Fruit fly (Drosophila melanogaster): ENCODE results near the gene Mnr.

The Mnr gene

dm6 chrX:21281039-21281911 lies at the start of gene Mnr (continued):
- peak in 1 of 2 experiments; percentile 32 for TF ChIP-seq Trl (optimal IDR thresholded peaks at IDR 0.05)
- TF ChIP-seq Trl (GFP tag; optimal IDR thresholded peaks at IDR 0.05): no peak
- TF ChIP-seq Eip74EF (GFP tag; optimal IDR thresholded peaks at IDR 0.05): no peak
- no peak for TF ChIP-seq Atf-2 (GFP tag; optimal IDR thresholded peaks at IDR 0.05)
- 0 out of 2 replicates have a peak, but pooled peaks have one; percentile 7 for TF ChIP-seq Ptx1 (GFP tag; IDR thresholded peaks at IDR 0.05)
- peak; percentile 99 for TF ChIP-seq ftz-f1 (GFP tag; optimal IDR thresholded peaks at IDR 0.05)
- no peak for TF ChIP-seq CG13775 (GFP tag; optimal IDR thresholded peaks at IDR 0.05)
- TF ChIP-seq Dip2 (GFP tag; IDR thresholded peaks at IDR 0.05): no peak
- TF ChIP-seq CG34376 (GFP tag; optimal IDR thresholded peaks at IDR 0.05): peak; percentile 61
- TF ChIP-seq gce (GFP tag; IDR thresholded peaks at IDR 0.05): no peak
- no peak for TF ChIP-seq CG2129 (GFP tag; IDR thresholded peaks at IDR 0.05; ENCODE audit: partially characterized antibody)
- peak; percentile 22 for TF ChIP-seq CG9437 (GFP tag; optimal IDR thresholded peaks at IDR 0.05)
- TF ChIP-seq stwl (tag; optimal IDR thresholded peaks at IDR 0.05): peak; percentile 9
- TF ChIP-seq crol (GFP tag; IDR thresholded peaks at IDR 0.05): peak; percentile 98
- no peak for TF ChIP-seq Antp (GFP tag; optimal IDR thresholded peaks at IDR 0.05)
- no peak for TF ChIP-seq CG5953 (GFP tag; IDR thresholded peaks at IDR 0.05)
- TF ChIP-seq ranshi (GFP tag; IDR thresholded peaks at IDR 0.05): 0 out of 2 replicates have a peak, but pooled peaks have one; percentile 5
- TF ChIP-seq jumu (GFP tag; optimal IDR thresholded peaks at IDR 0.05): peak; percentile 5
- TF ChIP-seq CG18262 (tag; optimal IDR thresholded peaks at IDR 0.05): peak; percentile 14

- TF ChIP-seq Elba2 (GFP tag; optimal IDR thresholded peaks at IDR 0.05) (peak; percentile 21), chn (GFP tag; optimal IDR thresholded peaks at IDR 0.05) (peak; percentile 37), en (GFP tag; optimal IDR thresholded peaks at IDR 0.05) (no peak), shn (GFP tag; optimal IDR thresholded peaks at IDR 0.05) (no peak), eyg (GFP tag; optimal IDR thresholded peaks at IDR 0.05) (no peak), amos (GFP tag; IDR thresholded peaks at IDR 0.05; ENCODE audit: partially characterized antibody) (peak; percentile 93), CG14441 (GFP tag; IDR thresholded peaks at IDR 0.05) (no peak), CG7987 (GFP tag; optimal IDR thresholded peaks at IDR 0.05) (no peak), nerfin-1 (tag; optimal IDR thresholded peaks at IDR 0.05) (peak; percentile 82), Mrtf (GFP tag; IDR thresholded peaks at IDR 0.05) (no peak), CG6683 (GFP tag; optimal IDR thresholded peaks at IDR 0.05) (no peak), HmgD (GFP tag; optimal IDR thresholded peaks at IDR 0.05) (peak; percentile 13), mld (GFP tag; IDR thresholded peaks at IDR 0.05; ENCODE audit: partially characterized antibody) (peak; percentile 78; the same call in 2 of the 3 replicates), CG3995 (GFP tag; optimal IDR thresholded peaks at IDR 0.05) (peak; percentile 76), pita (GFP tag; optimal IDR thresholded peaks at IDR 0.05) (peak; percentile 66), abd-A (tag; optimal IDR thresholded peaks at IDR 0.05) (no peak), Spps (tag; optimal IDR thresholded peaks at IDR 0.05) (no peak), Hr78 (GFP tag; optimal IDR thresholded peaks at IDR 0.05) (no peak), Dip2 (GFP tag; IDR thresholded peaks at IDR 0.05) (no peak), wor (GFP tag; IDR thresholded peaks at IDR 0.05) (no peak), D19B (GFP tag; optimal IDR thresholded peaks at IDR 0.05) (no peak), CTCF (GFP tag; optimal IDR thresholded peaks at IDR 0.05) (peak; percentile 33), Dll (GFP tag; IDR thresholded peaks at IDR 0.05; ENCODE audit: partially characterized antibody) (peak; percentile 86), CG4282 (GFP tag; optimal IDR thresholded peaks at IDR 0.05) (peak; percentile 22), CG1603 (tag; optimal IDR thresholded peaks at IDR 0.05) (peak; percentile 79), dati (GFP tag; IDR thresholded peaks at IDR 0.05) (no peak), CG6813 (GFP tag; optimal IDR thresholded peaks at IDR 0.05) (no peak), CG9437 (GFP tag; optimal IDR thresholded peaks at IDR 0.05) (no peak), CG12744 (GFP tag; optimal IDR thresholded peaks at IDR 0.05) (no peak), ato (GFP tag; IDR thresholded peaks at IDR 0.05; ENCODE audit: partially characterized antibody) (peak; percentile 70)
Observed at dm6 chrX:21323933-21324688, 43.1 kb upstream of the Mnr start, which contains the start of the genes Dd and CG1486. Gene Dd (minus strand): TSS chrX:21324009. Gene CG1486 (plus strand): TSS chrX:21324046.

Data from whole organism, embryonic.